Worm (Caenorhabditis elegans): ENCODE data around the gene F43C11.3.

F43C11.3 gene

DNA sequence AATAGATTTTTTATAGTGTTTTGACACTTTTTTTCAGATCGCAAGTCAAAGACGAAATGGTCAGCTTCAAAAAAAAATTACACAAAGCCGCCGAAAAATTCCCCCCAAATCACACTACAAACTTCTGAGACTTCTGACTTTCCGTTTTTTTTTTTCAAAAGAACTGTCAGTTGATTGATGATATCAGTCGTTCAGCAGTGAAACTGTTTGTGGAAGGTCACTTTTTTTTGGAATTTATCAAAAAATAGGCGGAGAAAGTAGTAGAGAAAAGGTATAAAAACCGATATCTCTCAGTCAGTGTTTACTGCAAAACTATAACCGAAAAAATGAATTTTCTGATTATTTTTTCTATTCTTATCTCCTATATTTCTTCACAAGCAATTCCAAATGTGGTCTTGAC, at the start of gene F43C11.3:
TSS of gene F43C11.3 (plus strand) at position 301 of the 400 bp plus-strand sequence.
- TF ChIP-seq tbx-8 (GFP tag; optimal IDR thresholded peaks at IDR 0.05) (no peak), lin-13 (tag; optimal IDR thresholded peaks at IDR 0.05) (no peak), unc-62 (GFP tag; optimal IDR thresholded peaks at IDR 0.05) (no peak), mls-2 (tag; optimal IDR thresholded peaks at IDR 0.05) (no peak), mab-5 (tag; optimal IDR thresholded peaks at IDR 0.05) (no peak), drap-1 (GFP tag; optimal IDR thresholded peaks at IDR 0.05) (no peak), hlh-1 (tag; optimal IDR thresholded peaks at IDR 0.05) (no peak), nhr-12 (tag; optimal IDR thresholded peaks at IDR 0.05) (no peak), ceh-43 (GFP tag; optimal IDR thresholded peaks at IDR 0.05) (no peak), ztf-11 (tag; optimal IDR thresholded peaks at IDR 0.05) (no peak), cnd-1 (tag; optimal IDR thresholded peaks at IDR 0.05) (no peak), nhr-76 (tag; optimal IDR thresholded peaks at IDR 0.05) (no peak), bed-3 (GFP tag; optimal IDR thresholded peaks at IDR 0.05) (no peak), ham-2 (GFP tag; optimal IDR thresholded peaks at IDR 0.05) (no peak), snpc-4 (tag; optimal IDR thresholded peaks at IDR 0.05) (no peak)

DNA sequence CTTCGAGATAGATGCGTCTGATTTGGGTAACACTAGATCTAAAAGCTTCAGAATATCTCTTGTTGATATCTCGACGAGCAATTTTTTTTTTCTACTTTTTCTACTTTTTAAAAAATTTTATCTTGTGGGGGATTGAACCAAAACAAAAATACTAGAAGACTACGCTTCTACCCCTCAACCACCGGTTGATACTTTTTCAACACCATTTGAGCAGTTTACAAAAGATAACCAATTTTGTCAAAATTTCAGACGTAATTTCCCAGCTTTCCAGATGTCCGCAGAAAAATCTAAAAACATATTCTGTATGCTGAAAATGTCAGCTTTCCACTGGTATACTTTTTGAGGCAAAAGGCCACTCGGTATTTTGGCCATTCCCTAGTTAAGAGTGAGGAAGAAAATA, 48.5 kb upstream of the F43C11.3 start:
- TF ChIP-seq cnd-1 (tag; optimal IDR thresholded peaks at IDR 0.05) (no peak), ces-1 (GFP tag; optimal IDR thresholded peaks at IDR 0.05) (no peak), elt-3 (tag; optimal IDR thresholded peaks at IDR 0.05) (no peak), ceh-39 (tag; optimal IDR thresholded peaks at IDR 0.05) (no peak), mep-1 (tag; optimal IDR thresholded peaks at IDR 0.05) (no peak), ceh-83 (GFP tag; optimal IDR thresholded peaks at IDR 0.05) (no peak), snpc-4 (tag; optimal IDR thresholded peaks at IDR 0.05) (no peak), lsy-2 (tag; optimal IDR thresholded peaks at IDR 0.05) (no peak), nhr-2 (tag; optimal IDR thresholded peaks at IDR 0.05) (no peak), hlh-1 (tag; optimal IDR thresholded peaks at IDR 0.05) (no peak), M03D4.4 (tag; optimal IDR thresholded peaks at IDR 0.05) (no peak), ztf-11 (tag; optimal IDR thresholded peaks at IDR 0.05) (no peak), unc-39 (tag; optimal IDR thresholded peaks at IDR 0.05) (no peak), lin-32 (GFP tag; optimal IDR thresholded peaks at IDR 0.05) (no peak), lin-13 (tag; optimal IDR thresholded peaks at IDR 0.05) (no peak)

DNA sequence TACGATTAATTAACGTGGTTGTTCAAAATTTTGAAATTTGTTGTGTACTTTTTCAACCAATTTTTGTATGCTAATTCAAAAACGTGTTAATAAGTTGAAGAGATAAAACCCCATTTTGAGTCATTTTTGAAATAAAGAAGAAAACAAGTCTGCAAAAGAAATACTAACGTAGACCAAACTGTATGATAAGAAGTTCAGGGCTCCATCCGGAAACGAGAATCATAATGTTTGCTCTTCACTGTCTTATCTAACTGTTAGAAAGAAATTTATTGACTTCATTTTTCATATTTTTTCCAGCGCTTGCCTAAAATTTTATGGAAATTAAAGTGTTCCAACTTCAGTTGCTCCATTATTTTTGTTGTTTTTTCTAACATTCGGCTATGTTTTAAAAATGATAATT, 47.6 kb upstream of the F43C11.3 start:
- TF ChIP-seq ceh-83 (GFP tag; optimal IDR thresholded peaks at IDR 0.05) (no peak), sptf-1 (tag; optimal IDR thresholded peaks at IDR 0.05) (no peak), elt-1 (tag; optimal IDR thresholded peaks at IDR 0.05; ENCODE audit: borderline replicate concordance, insufficient read depth) (no peak), bed-3 (GFP tag; optimal IDR thresholded peaks at IDR 0.05) (no peak), M03D4.4 (tag; optimal IDR thresholded peaks at IDR 0.05) (no peak), lsy-2 (tag; optimal IDR thresholded peaks at IDR 0.05) (no peak), mls-2 (tag; optimal IDR thresholded peaks at IDR 0.05) (no peak), lin-32 (GFP tag; optimal IDR thresholded peaks at IDR 0.05) (no peak), pha-4 (tag; optimal IDR thresholded peaks at IDR 0.05) (no peak), nhr-2 (tag; optimal IDR thresholded peaks at IDR 0.05) (no peak), zip-8 (tag; optimal IDR thresholded peaks at IDR 0.05) (no peak), unc-39 (tag; optimal IDR thresholded peaks at IDR 0.05) (no peak), mab-5 (tag; optimal IDR thresholded peaks at IDR 0.05) (no peak), snpc-4 (tag; optimal IDR thresholded peaks at IDR 0.05) (no peak), ztf-11 (tag; optimal IDR thresholded peaks at IDR 0.05) (no peak)

DNA sequence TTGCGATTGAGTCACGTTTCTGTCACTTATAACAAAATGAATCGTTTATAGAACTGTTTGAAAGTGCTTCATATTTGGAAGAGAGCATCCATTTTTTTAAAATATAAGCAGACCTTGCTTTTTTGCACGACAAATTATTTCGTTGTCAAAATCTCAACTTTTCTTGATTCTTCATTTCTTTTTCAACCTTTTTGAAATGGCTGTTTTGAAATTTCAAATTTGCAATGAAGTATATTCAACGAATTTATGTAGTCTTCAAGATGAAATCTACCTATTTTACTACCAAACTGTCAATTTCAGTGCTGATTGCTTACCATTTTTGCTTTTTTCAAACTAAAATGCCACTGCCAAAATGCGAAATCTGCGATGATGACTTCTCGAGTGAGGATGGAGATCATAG, 46.4 kb upstream of the F43C11.3 start, which contains the start of gene B0281.3:
TSS of gene B0281.3 (plus strand) at position 301 of the 400 bp plus-strand sequence.
- no peak for TF ChIP-seq nhr-12 (tag; optimal IDR thresholded peaks at IDR 0.05)
- no peak for TF ChIP-seq ceh-39 (tag; optimal IDR thresholded peaks at IDR 0.05)
- no peak for TF ChIP-seq elt-1 (tag; optimal IDR thresholded peaks at IDR 0.05; ENCODE audit: borderline replicate concordance, insufficient read depth)

DNA sequence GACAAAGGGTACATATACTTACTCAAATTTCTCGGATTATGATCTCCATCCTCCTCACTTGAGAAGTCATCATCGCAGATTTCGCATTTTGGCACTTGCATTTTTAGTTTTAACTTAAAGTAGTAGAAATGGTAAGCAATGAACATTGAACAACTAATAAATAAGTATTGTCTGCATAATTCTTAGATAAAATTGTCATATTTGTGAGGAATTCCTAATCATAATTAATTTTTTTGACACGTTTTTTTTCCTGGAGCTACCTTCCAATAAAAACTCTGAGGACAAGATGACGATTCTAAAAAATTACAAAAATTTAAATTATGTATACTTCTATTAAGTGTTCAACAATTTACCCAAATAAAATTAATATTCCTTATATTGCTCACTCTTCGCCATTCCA, 40.4 kb upstream of the F43C11.3 start, which contains the start of the genes trim-21 and B0281.1:
TSS of gene trim-21 (minus strand) at position 101 of the 400 bp plus-strand sequence.
TSS of gene B0281.1 (plus strand) at position 321 of the 400 bp plus-strand sequence.
- TF ChIP-seq mls-2 (tag; optimal IDR thresholded peaks at IDR 0.05) (no peak), ces-1 (GFP tag; optimal IDR thresholded peaks at IDR 0.05) (no peak), elt-1 (tag; optimal IDR thresholded peaks at IDR 0.05; ENCODE audit: borderline replicate concordance, insufficient read depth) (no peak), sptf-1 (tag; optimal IDR thresholded peaks at IDR 0.05) (no peak), ceh-39 (tag; optimal IDR thresholded peaks at IDR 0.05) (no peak), ztf-11 (tag; optimal IDR thresholded peaks at IDR 0.05) (no peak), lin-13 (tag; optimal IDR thresholded peaks at IDR 0.05) (no peak), unc-120 (tag; optimal IDR thresholded peaks at IDR 0.05; ENCODE audit: poor library complexity, severe bottlenecking) (no peak), bed-3 (GFP tag; optimal IDR thresholded peaks at IDR 0.05) (no peak), lsy-2 (tag; optimal IDR thresholded peaks at IDR 0.05) (no peak), M03D4.4 (tag; optimal IDR thresholded peaks at IDR 0.05) (no peak), ceh-83 (GFP tag; optimal IDR thresholded peaks at IDR 0.05) (no peak), snpc-4 (tag; optimal IDR thresholded peaks at IDR 0.05) (no peak), unc-39 (tag; optimal IDR thresholded peaks at IDR 0.05) (no peak), drap-1 (GFP tag; optimal IDR thresholded peaks at IDR 0.05) (no peak), ham-2 (GFP tag; optimal IDR thresholded peaks at IDR 0.05) (no peak), mab-5 (tag; optimal IDR thresholded peaks at IDR 0.05) (no peak), zip-8 (tag; optimal IDR thresholded peaks at IDR 0.05) (no peak), cnd-1 (tag; optimal IDR thresholded peaks at IDR 0.05) (no peak), nhr-237 (tag; optimal IDR thresholded peaks at IDR 0.05) (no peak)

Measured in whole organism, mixed stage, embryonic.